Fruit fly (Drosophila melanogaster): Measurements from ENCODE around the gene CycD.

dm6 chrX:15869843-15870242 lies 39.6 kb downstream of the CycD start, which contains the start of gene CG16952:
- no peak for TF ChIP-seq zf30C (GFP tag; optimal IDR thresholded peaks at IDR 0.05)
- no peak for TF ChIP-seq GATAe (GFP tag; conservative IDR thresholded peaks at IDR 0.05)
- TF ChIP-seq dimm (GFP tag; IDR thresholded peaks at IDR 0.05), result no peak
- TF ChIP-seq gt (GFP tag; IDR thresholded peaks at IDR 0.05), result no peak
- no peak for TF ChIP-seq pita (GFP tag; optimal IDR thresholded peaks at IDR 0.05)
- no peak for TF ChIP-seq Vsx1 (GFP tag; optimal IDR thresholded peaks at IDR 0.05)
- no peak for TF ChIP-seq cato (GFP tag; optimal IDR thresholded peaks at IDR 0.05; ENCODE audit: borderline replicate concordance)
- no peak for TF ChIP-seq B-H1 (GFP tag; IDR thresholded peaks at IDR 0.05)
- TF ChIP-seq chn (GFP tag; optimal IDR thresholded peaks at IDR 0.05), result no peak
- no peak for TF ChIP-seq ttk (GFP tag; IDR thresholded peaks at IDR 0.05)
- peak; percentile 14 for TF ChIP-seq NC2β (GFP tag; optimal IDR thresholded peaks at IDR 0.05)
- no peak for TF ChIP-seq CG6254 (GFP tag; optimal IDR thresholded peaks at IDR 0.05)
- peak; percentile 58 for TF ChIP-seq CG1603 (tag; optimal IDR thresholded peaks at IDR 0.05)
- no peak for TF ChIP-seq vvl (GFP tag; IDR thresholded peaks at IDR 0.05)

All from whole organism, embryonic.